Fruit fly (Drosophila melanogaster) whole organism, embryonic: ENCODE measurements around the gene TotZ.

ENCODE experiments used
- Ada2b ChIP-seq: fragments of 200-800 bp; sonication (Bioruptor generic); IDR thresholded peaks from 2 replicates; pipeline ENCODE4 v1.3.6; 2022; ENCODE audit warnings: missing biosample characterization, missing genetic modification characterization
- Bgb ChIP-seq: fragments of 200-800 bp; sonication (Bioruptor generic); IDR thresholded peaks from 2 replicates; pipeline ENCODE4 v1.3.6; 2022; ENCODE audit warnings: missing biosample characterization, missing genetic modification characterization; ENCODE audit not compliant: partially characterized antibody
- CG10565 ChIP-seq: fragments of 200-800 bp; sonication (Bioruptor generic); optimal IDR thresholded peaks from 3 replicates; lab custom pipeline; 2016; ENCODE audit warnings: missing biosample characterization, mild to moderate bottlenecking, missing genetic modification characterization
- CG11093 ChIP-seq: fragments of 200-800 bp; sonication (Bioruptor generic); IDR thresholded peaks from 3 replicates; pipeline ENCODE4 v1.3.6; 2022; ENCODE audit warnings: missing biosample characterization, missing genetic modification characterization
- CG11696 ChIP-seq: fragments of 200-800 bp; sonication (Bioruptor generic); IDR thresholded peaks from 2 replicates; pipeline ENCODE4 v1.3.6; 2022; ENCODE audit warnings: missing biosample characterization, missing genetic modification characterization
- CG12071 ChIP-seq: fragments of 200-800 bp; sonication (Bioruptor generic); optimal IDR thresholded peaks from 3 replicates; lab custom pipeline; 2018; ENCODE audit warnings: missing biosample characterization, mild to moderate bottlenecking, missing genetic modification characterization
- CG13287 ChIP-seq: fragments of 200-800 bp; sonication (Bioruptor generic); IDR thresholded peaks from 2 replicates; pipeline ENCODE4 v1.3.6; 2022; ENCODE audit warnings: missing biosample characterization, missing genetic modification characterization; ENCODE audit not compliant: partially characterized antibody
- CG13424 ChIP-seq: fragments of 200-800 bp; sonication (Bioruptor generic); optimal IDR thresholded peaks from 2 replicates; lab custom pipeline; 2019; ENCODE audit warnings: missing biosample characterization, mild to moderate bottlenecking, missing genetic modification characterization, moderate library complexity
- CG14860 ChIP-seq: fragments of 200-800 bp; sonication (Bioruptor generic); IDR thresholded peaks from 3 replicates; pipeline ENCODE4 v1.3.6; 2022; ENCODE audit warnings: missing biosample characterization, missing genetic modification characterization; ENCODE audit not compliant: partially characterized antibody
- CG15479 ChIP-seq: fragments of 200-800 bp; sonication (Bioruptor generic); optimal IDR thresholded peaks from 3 replicates; lab custom pipeline; 2019; ENCODE audit warnings: missing biosample characterization, mild to moderate bottlenecking, missing genetic modification characterization, moderate library complexity
- CG16813 ChIP-seq: fragments of 200-800 bp; sonication (Bioruptor generic); IDR thresholded peaks from 3 replicates; pipeline ENCODE4 v1.3.6; 2022; ENCODE audit warnings: missing biosample characterization, missing genetic modification characterization; ENCODE audit not compliant: partially characterized antibody
- CG17912 ChIP-seq: fragments of 200-800 bp; sonication (Bioruptor generic); optimal IDR thresholded peaks from 2 replicates; lab custom pipeline; 2018; ENCODE audit warnings: missing biosample characterization, mild to moderate bottlenecking, missing genetic modification characterization
- CG2199 ChIP-seq: fragments of 200-800 bp; sonication (Bioruptor generic); IDR thresholded peaks from 3 replicates; pipeline ENCODE4 v1.3.6; 2022; ENCODE audit warnings: missing biosample characterization, missing genetic modification characterization
- CG30431 ChIP-seq: fragments of 200-800 bp; sonication (Bioruptor generic); optimal IDR thresholded peaks from 2 replicates; lab custom pipeline; 2017; ENCODE audit warnings: missing biosample characterization, missing genetic modification characterization
- CG42726 ChIP-seq: fragments of 200-800 bp; sonication (Bioruptor generic); IDR thresholded peaks from 2 replicates; pipeline ENCODE4 v1.3.6; 2022; ENCODE audit warnings: missing biosample characterization, missing genetic modification characterization; ENCODE audit not compliant: partially characterized antibody
- CG4360 ChIP-seq: fragments of 200-800 bp; sonication (Bioruptor generic); IDR thresholded peaks from 2 replicates; pipeline ENCODE4 v1.3.6; 2022; ENCODE audit warnings: missing biosample characterization, missing genetic modification characterization
- CG4820 ChIP-seq: fragments of 200-800 bp; sonication (Bioruptor generic); optimal IDR thresholded peaks from 3 replicates; lab custom pipeline; 2016; ENCODE audit warnings: missing biosample characterization, missing genetic modification characterization
- CG6791 ChIP-seq: fragments of 200-800 bp; sonication (Bioruptor generic); IDR thresholded peaks from 3 replicates; pipeline ENCODE4 v1.3.6; 2022; ENCODE audit warnings: missing biosample characterization, missing genetic modification characterization; ENCODE audit not compliant: partially characterized antibody
- CG7271 ChIP-seq: fragments of 200-800 bp; sonication (Bioruptor generic); optimal IDR thresholded peaks from 2 replicates; lab custom pipeline; 2018; ENCODE audit warnings: missing biosample characterization, mild to moderate bottlenecking, missing genetic modification characterization, moderate library complexity
- CG7963 ChIP-seq: fragments of 200-800 bp; sonication (Bioruptor generic); IDR thresholded peaks from 3 replicates; pipeline ENCODE4 v1.3.6; 2022; ENCODE audit warnings: missing biosample characterization, missing genetic modification characterization; ENCODE audit not compliant: partially characterized antibody
- CrebB ChIP-seq: fragments of 200-800 bp; sonication (Bioruptor generic); optimal IDR thresholded peaks from 3 replicates; lab custom pipeline; 2018; ENCODE audit warnings: missing biosample characterization, mild to moderate bottlenecking, missing genetic modification characterization
- D19A ChIP-seq: fragments of 200-800 bp; optimal IDR thresholded peaks from 3 replicates; lab custom pipeline; 2019; ENCODE audit warnings: missing biosample characterization, mild to moderate bottlenecking, missing genetic modification characterization, moderate library complexity
- Dll ChIP-seq: fragments of 200-800 bp; sonication (Bioruptor generic); IDR thresholded peaks from 4 replicates; pipeline ENCODE4 v1.3.6; 2022; ENCODE audit warnings: missing biosample characterization, missing genetic modification characterization; ENCODE audit not compliant: partially characterized antibody
- Fer1 ChIP-seq: fragments of 200-800 bp; sonication (Bioruptor generic); optimal IDR thresholded peaks from 2 replicates; lab custom pipeline; 2017; ENCODE audit warnings: missing biosample characterization, mild to moderate bottlenecking, missing genetic modification characterization
- H2.0 ChIP-seq: fragments of 200-800 bp; sonication (Bioruptor generic); IDR thresholded peaks from 2 replicates; pipeline ENCODE4 v1.3.6; 2022; ENCODE audit warnings: missing biosample characterization, missing genetic modification characterization
- Jarid2 ChIP-seq: fragments of 200-800 bp; sonication (Bioruptor generic); optimal IDR thresholded peaks from 3 replicates; lab custom pipeline; 2017; ENCODE audit warnings: mild to moderate bottlenecking, missing biosample characterization, missing genetic modification reagents, missing genetic modification characterization
- Nf-YA ChIP-seq: fragments of 200-800 bp; sonication (Bioruptor generic); IDR thresholded peaks from 2 replicates; pipeline ENCODE4 v1.3.6; 2022; ENCODE audit warnings: missing biosample characterization, missing genetic modification characterization
- Opbp ChIP-seq: fragments of 200-800 bp; sonication (Bioruptor generic); IDR thresholded peaks from 3 replicates; pipeline ENCODE4 v1.3.6; 2022; ENCODE audit warnings: missing biosample characterization, missing genetic modification characterization; ENCODE audit not compliant: partially characterized antibody
- Scr ChIP-seq: fragments of 200-800 bp; sonication (Bioruptor generic); IDR thresholded peaks from 2 replicates; pipeline ENCODE4 v1.3.6; 2022; ENCODE audit warnings: missing biosample characterization, missing genetic modification characterization; ENCODE audit not compliant: partially characterized antibody
- ato ChIP-seq: fragments of 200-800 bp; sonication (Bioruptor generic); IDR thresholded peaks from 2 replicates; pipeline ENCODE4 v1.3.6; 2022; ENCODE audit warnings: missing biosample characterization, missing genetic modification characterization; ENCODE audit not compliant: partially characterized antibody
- btn ChIP-seq: fragments of 200-800 bp; sonication (Bioruptor generic); optimal IDR thresholded peaks from 2 replicates; lab custom pipeline; 2016; ENCODE audit warnings: missing biosample characterization, missing genetic modification characterization
- chinmo ChIP-seq: fragments of 200-800 bp; sonication (Bioruptor generic); IDR thresholded peaks from 4 replicates; pipeline ENCODE4 v1.3.6; 2022; ENCODE audit warnings: missing biosample characterization, missing genetic modification characterization; ENCODE audit not compliant: partially characterized antibody
- corto ChIP-seq: fragments of 200-800 bp; sonication (Bioruptor generic); optimal IDR thresholded peaks from 2 replicates; lab custom pipeline; 2016; ENCODE audit warnings: missing biosample characterization, mild to moderate bottlenecking, missing genetic modification characterization, moderate library complexity
- ftz-f1 ChIP-seq: fragments of 200-800 bp; sonication (Bioruptor generic); optimal IDR thresholded peaks from 2 replicates; lab custom pipeline; 2016; ENCODE audit warnings: missing biosample characterization, missing genetic modification characterization
- hb ChIP-seq: fragments of 200-800 bp; sonication (Bioruptor generic); IDR thresholded peaks from 3 replicates; pipeline ENCODE4 v1.3.6; 2022; ENCODE audit warnings: missing biosample characterization, missing genetic modification characterization; ENCODE audit not compliant: partially characterized antibody
- hbn ChIP-seq: fragments of 200-800 bp; sonication (Bioruptor generic); IDR thresholded peaks from 2 replicates; pipeline ENCODE4 v1.3.6; 2022; ENCODE audit warnings: missing biosample characterization, missing genetic modification characterization; ENCODE audit not compliant: partially characterized antibody
- knrl ChIP-seq: fragments of 200-800 bp; sonication (Bioruptor generic); IDR thresholded peaks from 3 replicates; pipeline ENCODE4 v1.3.6; 2022; ENCODE audit warnings: missing biosample characterization, missing genetic modification characterization; ENCODE audit not compliant: partially characterized antibody
- mam ChIP-seq: fragments of 200-800 bp; sonication (Bioruptor generic); optimal IDR thresholded peaks from 3 replicates; lab custom pipeline; 2016; ENCODE audit warnings: missing biosample characterization, missing genetic modification characterization
- mirr ChIP-seq: fragments of 200-800 bp; sonication (Bioruptor generic); optimal IDR thresholded peaks from 3 replicates; lab custom pipeline; 2018; ENCODE audit warnings: missing biosample characterization, mild to moderate bottlenecking, missing genetic modification characterization
- mld ChIP-seq: fragments of 200-800 bp; sonication (Bioruptor generic); IDR thresholded peaks from 3 replicates; pipeline ENCODE4 v1.3.6; 2022; ENCODE audit warnings: missing biosample characterization, missing genetic modification characterization; ENCODE audit not compliant: partially characterized antibody
- oc ChIP-seq: fragments of 200-800 bp; sonication (Bioruptor generic); optimal IDR thresholded peaks from 2 replicates; lab custom pipeline; 2018; ENCODE audit warnings: missing biosample characterization, mild to moderate bottlenecking, missing genetic modification characterization, moderate library complexity
- sd ChIP-seq: fragments of 200-800 bp; sonication (Bioruptor generic); optimal IDR thresholded peaks from 3 replicates; lab custom pipeline; 2018; ENCODE audit warnings: missing biosample characterization, mild to moderate bottlenecking, missing genetic modification characterization, moderate library complexity
- sens ChIP-seq: fragments of 200-800 bp; sonication (Bioruptor generic); peaks from one replicate; lab custom pipeline; 2016; ENCODE audit warnings: missing biosample characterization, missing genetic modification characterization
- sim ChIP-seq: fragments of 200-800 bp; sonication (Bioruptor generic); IDR thresholded peaks from 2 replicates; pipeline ENCODE4 v1.3.6; 2022; ENCODE audit warnings: missing biosample characterization, missing genetic modification characterization
- tin ChIP-seq: fragments of 200-800 bp; sonication (Bioruptor generic); optimal IDR thresholded peaks from 3 replicates; lab custom pipeline; 2016; ENCODE audit warnings: missing biosample characterization, missing genetic modification characterization
- tna ChIP-seq: fragments of 200-800 bp; sonication (Bioruptor generic); IDR thresholded peaks from 2 replicates; pipeline ENCODE4 v1.3.6; 2022; ENCODE audit warnings: missing biosample characterization, missing genetic modification characterization; ENCODE audit not compliant: partially characterized antibody
- unc-4 ChIP-seq: fragments of 200-800 bp; sonication (Bioruptor generic); IDR thresholded peaks from 2 replicates; pipeline ENCODE4 v1.3.6; 2022; ENCODE audit warnings: missing biosample characterization, missing genetic modification characterization; ENCODE audit not compliant: partially characterized antibody
- zen ChIP-seq: fragments of 200-800 bp; sonication (Bioruptor generic); optimal IDR thresholded peaks from 3 replicates; lab custom pipeline; 2018; ENCODE audit warnings: missing biosample characterization, mild to moderate bottlenecking, missing genetic modification characterization, moderate library complexity

TotZ gene

DNA sequence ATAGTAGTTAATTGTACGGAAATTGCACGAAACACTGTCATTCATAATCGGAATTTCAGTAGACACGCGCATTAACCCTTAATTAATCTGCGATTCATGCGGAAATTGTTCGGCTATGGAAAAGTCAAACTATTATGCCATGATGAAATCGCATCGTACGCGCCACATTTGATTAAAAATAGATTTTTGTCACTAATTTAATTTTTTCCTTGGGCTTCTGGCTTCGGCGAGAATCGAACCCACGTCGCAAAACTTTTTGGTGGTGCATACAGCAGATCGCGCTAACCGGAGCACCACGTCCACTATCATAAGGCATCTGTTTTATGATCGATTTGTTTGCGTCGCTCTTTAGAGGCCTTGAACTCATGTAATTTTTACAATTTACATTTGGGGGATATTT is 35.2 kb downstream of the TotZ start (continued):
- TF ChIP-seq CG13424 (tag; lab: Kevin White, UChicago) (no peak), hb (GFP tag; lab: Robert Waterston, UW) (0 out of 3 replicates have a peak, but pooled peaks have one; percentile 46), CG10565 (GFP tag; lab: Kevin White, UChicago) (no peak), CG7271 (tag; lab: Kevin White, UChicago) (no peak), Dll (GFP tag; lab: Robert Waterston, UW) (peak; percentile 37; the same call in 1 of the 4 replicates), Opbp (GFP tag; lab: Robert Waterston, UW) (peak; percentile 87), CG7963 (GFP tag; lab: Robert Waterston, UW) (peak; percentile 75), CG30431 (GFP tag; lab: Kevin White, UChicago) (no peak), mld (GFP tag; lab: Robert Waterston, UW) (peak; percentile 64; the same call in 1 of the 3 replicates), unc-4 (GFP tag; lab: Robert Waterston, UW) (peak; percentile 19; the same call in 1 of the 2 replicates), Scr (GFP tag; lab: Robert Waterston, UW) (peak; percentile 65), Bgb (GFP tag; lab: Robert Waterston, UW) (peak; percentile 76), CG11696 (no peak), tna (GFP tag; lab: Robert Waterston, UW) (peak; percentile 70), CG17912 (GFP tag; lab: Kevin White, UChicago) (no peak), knrl (peak; percentile 52; the same call in 1 of the 3 replicates), Nf-YA (no peak), CG13287 (GFP tag; lab: Robert Waterston, UW) (peak; percentile 15; the same call in 1 of the 2 replicates), chinmo (GFP tag; lab: Robert Waterston, UW) (peak; percentile 76; the same call in 2 of the 4 replicates), CG2199 (GFP tag; lab: Robert Waterston, UW) (peak; percentile 98), sd (tag; lab: Kevin White, UChicago) (peak; percentile 54), mirr (GFP tag; lab: Kevin White, UChicago) (peak; percentile 36), ftz-f1 (GFP tag; lab: Kevin White, UChicago) (peak; percentile 68), zen (tag; lab: Kevin White, UChicago) (peak; percentile 31), hbn (GFP tag; lab: Robert Waterston, UW) (0 out of 2 replicates have a peak, but pooled peaks have one; percentile 13), CG14860 (GFP tag; lab: Robert Waterston, UW) (peak; percentile 76), CG42726 (GFP tag; lab: Robert Waterston, UW) (peak; percentile 75; the same call in 1 of the 2 replicates), CG11093 (GFP tag; lab: Robert Waterston, UW) (no peak), ato (GFP tag; lab: Robert Waterston, UW) (peak; percentile 44; the same call in 1 of the 2 replicates), oc (peak; percentile 2), CG16813 (peak; percentile 70), CG4360 (GFP tag; lab: Robert Waterston, UW) (0 out of 2 replicates have a peak, but pooled peaks have one; percentile 29), CG6791 (GFP tag; lab: Robert Waterston, UW) (peak; percentile 90), sens (GFP tag; lab: Kevin White, UChicago) (peak; percentile 75)

DNA sequence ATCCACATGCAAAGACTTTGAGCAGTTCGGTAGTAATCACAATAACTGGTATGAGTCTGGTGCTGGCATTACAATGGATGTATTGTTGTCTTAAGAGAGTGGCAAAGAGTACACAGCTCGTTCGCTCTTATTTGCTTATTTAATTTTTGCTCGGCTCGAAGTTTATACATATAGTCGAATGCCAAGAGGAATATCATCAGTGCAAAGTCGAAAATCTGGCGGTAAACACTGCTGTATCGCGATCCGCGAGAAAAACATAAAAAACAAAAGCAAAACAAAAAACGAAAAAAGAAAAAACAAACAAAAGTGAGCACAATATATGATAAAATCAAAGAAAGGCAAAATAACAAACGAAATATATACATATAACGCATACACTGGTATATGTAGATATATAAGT is 36.6 kb downstream of the TotZ start, which contains the start of gene hdly:
Gene hdly, plus strand, starts transcription at position 194 of the 400 bp plus-strand sequence.
- TF ChIP-seq CG15479 (no peak), tin (no peak), Fer1 (GFP tag; lab: Kevin White, UChicago) (peak; percentile 30), tna (GFP tag; lab: Robert Waterston, UW) (no peak), CG12071 (GFP tag; lab: Kevin White, UChicago) (peak; percentile 23), CG4820 (GFP tag; lab: Kevin White, UChicago) (no peak), D19A (no peak), Ada2b (GFP tag; lab: Robert Waterston, UW) (no peak), H2.0 (GFP tag; lab: Robert Waterston, UW) (no peak), Jarid2 (GFP tag; lab: Kevin White, UChicago) (peak; percentile 50), corto (GFP tag; lab: Kevin White, UChicago) (peak; percentile 81), mam (no peak), CrebB (tag; lab: Kevin White, UChicago) (peak; percentile 45), sim (GFP tag; lab: Robert Waterston, UW) (no peak), btn (GFP tag; lab: Kevin White, UChicago) (no peak)
